Fruit fly (Drosophila melanogaster) Kc167 (cell line): ENCODE data around the gene Ulp1.

ENCODE experiments used
- Myc ChIP-seq: fragments of >200 bp; optimal IDR thresholded peaks from 2 replicates; lab custom pipeline; 2017; ENCODE audit warnings: missing external identifiers
- Sin3A ChIP-seq: fragments of >200 bp; optimal IDR thresholded peaks from 2 replicates; lab custom pipeline; 2018; ENCODE audit warnings: missing external identifiers
- h ChIP-seq: fragments of >200 bp; optimal IDR thresholded peaks from 3 replicates; lab custom pipeline; 2018; ENCODE audit warnings: missing external identifiers
- insv ChIP-seq: fragments of >200 bp; optimal IDR thresholded peaks from 3 replicates; lab custom pipeline; 2018; ENCODE audit warnings: missing external identifiers
- psq ChIP-seq: fragments of >200 bp; optimal IDR thresholded peaks from 2 replicates; lab custom pipeline; 2017; ENCODE audit warnings: missing external identifiers
- ttk ChIP-seq: sonication (Bioruptor generic); optimal IDR thresholded peaks from 2 replicates; lab custom pipeline; 2017; ENCODE audit warnings: missing external identifiers

Ulp1 gene

dm6 chrX:19157471-19157870, 50.5 kb downstream of the Ulp1 start:
- TF ChIP-seq Sin3A (lab: Kevin White, UChicago): no peak
- no peak for TF ChIP-seq Myc
- TF ChIP-seq h (lab: Kevin White, UChicago): no peak
- TF ChIP-seq insv: no peak
- no peak for TF ChIP-seq psq
- TF ChIP-seq ttk (lab: Kevin White, UChicago): no peak

dm6 chrX:19155922-19156437, 52.0 kb downstream of the Ulp1 start:
- no peak for TF ChIP-seq ttk (lab: Kevin White, UChicago)
- TF ChIP-seq insv: no peak
- no peak for TF ChIP-seq psq
- no peak for TF ChIP-seq h (lab: Kevin White, UChicago)
- TF ChIP-seq Myc: no peak
- no peak for TF ChIP-seq Sin3A (lab: Kevin White, UChicago)

- TF ChIP-seq h (lab: Kevin White, UChicago) (no peak), psq (no peak), insv (no peak), ttk (lab: Kevin White, UChicago) (no peak), Myc (no peak), Sin3A (lab: Kevin White, UChicago) (no peak)
These were observed 53.0 kb downstream of the Ulp1 start for dm6 chrX:19154998-19155397.

dm6 chrX:19154249-19154648, 53.7 kb downstream of the Ulp1 start:
- TF ChIP-seq Sin3A (lab: Kevin White, UChicago): no peak
- no peak for TF ChIP-seq psq

- TF ChIP-seq psq (no peak), h (lab: Kevin White, UChicago) (no peak), Sin3A (lab: Kevin White, UChicago) (no peak), ttk (lab: Kevin White, UChicago) (no peak), insv (no peak), Myc (no peak)
These were observed 54.5 kb downstream of the Ulp1 start for dm6 chrX:19153288-19154130.

- TF ChIP-seq Myc (no peak), insv (no peak), Sin3A (lab: Kevin White, UChicago) (no peak), ttk (lab: Kevin White, UChicago) (no peak), psq (no peak), h (lab: Kevin White, UChicago) (no peak)
These were observed 55.3 kb downstream of the Ulp1 start for dm6 chrX:19152570-19153287.
